Fruit fly (Drosophila melanogaster): ENCODE data around the gene Sgp.
A peak's percentile ranks its signal among the peaks of the same experiment; 100 is the strongest.

The Sgp gene

dm6 chr2L:8496269-8496668, 23.2 kb upstream of the Sgp start, which contains the start of gene Bace:
Bace (minus strand) TSS chr2L:8496307.
- TF ChIP-seq Mio (GFP tag; optimal IDR thresholded peaks at IDR 0.05) (no peak), Hr83 (GFP tag; optimal IDR thresholded peaks at IDR 0.05; ENCODE audit: poor library complexity, severe bottlenecking) (no peak), Dif (GFP tag; optimal IDR thresholded peaks at IDR 0.05; ENCODE audit: partially characterized antibody) (no peak), sage (GFP tag; optimal IDR thresholded peaks at IDR 0.05) (no peak), fru (GFP tag; optimal IDR thresholded peaks at IDR 0.05) (no peak), CrebA (GFP tag; optimal IDR thresholded peaks at IDR 0.05; ENCODE audit: borderline replicate concordance) (no peak), Abd-B (GFP tag; optimal IDR thresholded peaks at IDR 0.05) (no peak), h (GFP tag; optimal IDR thresholded peaks at IDR 0.05) (no peak), br (GFP tag; optimal IDR thresholded peaks at IDR 0.05) (no peak), OdsH (GFP tag; optimal IDR thresholded peaks at IDR 0.05) (no peak), pan (optimal IDR thresholded peaks at IDR 0.05) (no peak), Jra (GFP tag; optimal IDR thresholded peaks at IDR 0.05) (no peak), foxo (GFP tag; optimal IDR thresholded peaks at IDR 0.05) (no peak), brk (GFP tag; optimal IDR thresholded peaks at IDR 0.05) (no peak), dmrt93B (GFP tag; optimal IDR thresholded peaks at IDR 0.05) (no peak), psq (GFP tag; optimal IDR thresholded peaks at IDR 0.05) (no peak), N (GFP tag; optimal IDR thresholded peaks at IDR 0.05) (no peak), Vsx2 (GFP tag; optimal IDR thresholded peaks at IDR 0.05; ENCODE audit: partially characterized antibody) (no peak), Myc (optimal IDR thresholded peaks at IDR 0.05) (no peak), sv (GFP tag; optimal IDR thresholded peaks at IDR 0.05) (no peak)

DNA sequence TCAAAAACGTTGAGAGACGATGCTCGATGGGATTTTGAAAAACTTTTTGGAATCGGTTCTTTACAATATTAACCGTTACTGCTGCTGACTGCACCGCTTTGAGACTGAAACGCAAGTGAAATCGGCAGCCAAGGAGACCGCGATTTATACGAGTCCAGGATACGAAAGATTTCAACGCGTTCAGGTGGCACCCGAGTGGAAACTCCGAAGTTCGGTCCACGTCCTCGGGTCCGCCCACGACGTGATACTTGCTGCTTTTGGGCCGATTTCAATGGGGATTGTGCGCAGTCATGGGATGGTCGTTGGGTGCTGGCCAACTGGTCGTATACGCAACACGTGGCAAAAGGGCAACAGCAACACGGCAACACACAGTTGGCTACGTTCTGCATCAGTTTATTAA, 12.8 kb upstream of the Sgp start, which contains the start of gene Dh31:
TSS of gene Dh31 (minus strand) at position 117 of the 400 bp plus-strand sequence.
- TF ChIP-seq rgr (GFP tag; optimal IDR thresholded peaks at IDR 0.05) (no peak), fru (GFP tag; optimal IDR thresholded peaks at IDR 0.05) (no peak), br (GFP tag; optimal IDR thresholded peaks at IDR 0.05) (no peak), tai (GFP tag; optimal IDR thresholded peaks at IDR 0.05) (no peak), Hnf4 (GFP tag; optimal IDR thresholded peaks at IDR 0.05) (no peak), HLH106 (tag; optimal IDR thresholded peaks at IDR 0.05) (no peak), sv (GFP tag; optimal IDR thresholded peaks at IDR 0.05) (no peak), Dfd (GFP tag; optimal IDR thresholded peaks at IDR 0.05) (no peak), Sp1 (GFP tag; optimal IDR thresholded peaks at IDR 0.05) (no peak), Jra (GFP tag; optimal IDR thresholded peaks at IDR 0.05) (no peak), CG9705 (GFP tag; optimal IDR thresholded peaks at IDR 0.05) (no peak), Myc (optimal IDR thresholded peaks at IDR 0.05) (no peak), foxo (GFP tag; optimal IDR thresholded peaks at IDR 0.05) (no peak), dsf (GFP tag; optimal IDR thresholded peaks at IDR 0.05; ENCODE audit: borderline replicate concordance) (no peak), dl (GFP tag; optimal IDR thresholded peaks at IDR 0.05; ENCODE audit: insufficient read depth in 1 of 2, partially characterized antibody in 2 of 2) (no peak), Vsx2 (GFP tag; optimal IDR thresholded peaks at IDR 0.05; ENCODE audit: partially characterized antibody) (no peak), psq (GFP tag; optimal IDR thresholded peaks at IDR 0.05) (no peak), lola (GFP tag; optimal IDR thresholded peaks at IDR 0.05) (no peak), jim (GFP tag; optimal IDR thresholded peaks at IDR 0.05) (no peak)

dm6 chr2L:8511723-8512122, 7.8 kb upstream of the Sgp start, which contains the start of gene CG13096:
CG13096 (minus strand) TSS chr2L:8511866.
- peak; percentile 7 for TF ChIP-seq sv (GFP tag; optimal IDR thresholded peaks at IDR 0.05)
- no peak for TF ChIP-seq ey (GFP tag; optimal IDR thresholded peaks at IDR 0.05)
- no peak for TF ChIP-seq woc (GFP tag; optimal IDR thresholded peaks at IDR 0.05)
- no peak for TF ChIP-seq N (GFP tag; optimal IDR thresholded peaks at IDR 0.05)
- no peak for TF ChIP-seq foxo (GFP tag; optimal IDR thresholded peaks at IDR 0.05)
- TF ChIP-seq br (GFP tag; optimal IDR thresholded peaks at IDR 0.05): no peak
- TF ChIP-seq Myc (optimal IDR thresholded peaks at IDR 0.05): peak; percentile 74
- no peak for TF ChIP-seq CG32264 (GFP tag; optimal IDR thresholded peaks at IDR 0.05)

dm6 chr2L:8514748-8515147, 4.7 kb upstream of the Sgp start, which contains the start of the genes CG13097 and PIG-U:
CG13097 (minus strand) TSS chr2L:8514868.
PIG-U (plus strand) TSS chr2L:8515096.
- peak; percentile 86 for TF ChIP-seq fru (GFP tag; optimal IDR thresholded peaks at IDR 0.05)
- no peak for TF ChIP-seq CrebA (GFP tag; optimal IDR thresholded peaks at IDR 0.05; ENCODE audit: borderline replicate concordance)
- TF ChIP-seq HLH106 (tag; optimal IDR thresholded peaks at IDR 0.05): peak; percentile 88
- no peak for TF ChIP-seq Vsx2 (GFP tag; optimal IDR thresholded peaks at IDR 0.05; ENCODE audit: partially characterized antibody)
- peak; percentile 94 for TF ChIP-seq Hr83 (GFP tag; optimal IDR thresholded peaks at IDR 0.05; ENCODE audit: poor library complexity, severe bottlenecking)
- TF ChIP-seq dsf (GFP tag; optimal IDR thresholded peaks at IDR 0.05; ENCODE audit: borderline replicate concordance): peak; percentile 88
- peak; percentile 93 for TF ChIP-seq h (GFP tag; optimal IDR thresholded peaks at IDR 0.05)
- TF ChIP-seq Hr78 (GFP tag; optimal IDR thresholded peaks at IDR 0.05): no peak
- TF ChIP-seq CG32264 (GFP tag; optimal IDR thresholded peaks at IDR 0.05): peak; percentile 66
- peak; percentile 80 for TF ChIP-seq psq (GFP tag; optimal IDR thresholded peaks at IDR 0.05)
- peak; percentile 89 for TF ChIP-seq br (GFP tag; optimal IDR thresholded peaks at IDR 0.05)
- no peak for TF ChIP-seq lola (GFP tag; optimal IDR thresholded peaks at IDR 0.05)
- TF ChIP-seq Hnf4 (GFP tag; optimal IDR thresholded peaks at IDR 0.05): peak; percentile 93
- TF ChIP-seq sv (GFP tag; optimal IDR thresholded peaks at IDR 0.05): peak; percentile 78
- no peak for TF ChIP-seq dmrt93B (GFP tag; optimal IDR thresholded peaks at IDR 0.05)
- TF ChIP-seq Mio (GFP tag; optimal IDR thresholded peaks at IDR 0.05): peak; percentile 20
- peak; percentile 90 for TF ChIP-seq Jra (GFP tag; optimal IDR thresholded peaks at IDR 0.05)
- TF ChIP-seq Rel (GFP tag; optimal IDR thresholded peaks at IDR 0.05): peak; percentile 2
- TF ChIP-seq Rel (tag; optimal IDR thresholded peaks at IDR 0.05): peak; percentile 62
- TF ChIP-seq GATAd (GFP tag; optimal IDR thresholded peaks at IDR 0.05): peak; percentile 62
- no peak for TF ChIP-seq Abd-B (GFP tag; optimal IDR thresholded peaks at IDR 0.05)
- peak; percentile 85 for TF ChIP-seq OdsH (GFP tag; optimal IDR thresholded peaks at IDR 0.05)
- TF ChIP-seq N (GFP tag; optimal IDR thresholded peaks at IDR 0.05): no peak
- peak; percentile 65 to 93 for TF ChIP-seq foxo (GFP tag; optimal IDR thresholded peaks at IDR 0.05)
- TF ChIP-seq CG9705 (GFP tag; optimal IDR thresholded peaks at IDR 0.05): peak; percentile 79
- peak; percentile 89 for TF ChIP-seq ey (GFP tag; optimal IDR thresholded peaks at IDR 0.05)
- no peak for TF ChIP-seq woc (GFP tag; optimal IDR thresholded peaks at IDR 0.05)

Data from whole organism, wandering third instar larva.